Fruit fly (Drosophila melanogaster): ENCODE data around the gene CG9541.
A peak's percentile ranks its signal among the peaks of the same experiment; 100 is the strongest.

Gene CG9541

dm6 chr2L:8997285-8997684, 22.1 kb upstream of the CG9541 start, which contains the start of the genes alien and CG18661 (continued):
- peak; percentile 25 for TF ChIP-seq Bdp1 (GFP tag; optimal IDR thresholded peaks at IDR 0.05)
- peak; percentile 64 for TF ChIP-seq Hr3 (GFP tag; optimal IDR thresholded peaks at IDR 0.05)
- TF ChIP-seq CG1529 (GFP tag; optimal IDR thresholded peaks at IDR 0.05) = no peak
- TF ChIP-seq sob (GFP tag; IDR thresholded peaks at IDR 0.05) = peak; percentile 90
- peak; percentile 80 for TF ChIP-seq CG14667 (GFP tag; IDR thresholded peaks at IDR 0.05)
- TF ChIP-seq prd (optimal IDR thresholded peaks at IDR 0.05) = no peak
- peak; percentile 95 for TF ChIP-seq prd (GFP tag; IDR thresholded peaks at IDR 0.05)
- TF ChIP-seq CG4360 (GFP tag; IDR thresholded peaks at IDR 0.05) = no peak
- peak; percentile 29 for TF ChIP-seq Mes4 (GFP tag; optimal IDR thresholded peaks at IDR 0.05)
- peak; percentile 61 for TF ChIP-seq CG18011 (GFP tag; optimal IDR thresholded peaks at IDR 0.05)
- TF ChIP-seq Lim3 (GFP tag; IDR thresholded peaks at IDR 0.05) = peak; percentile 82
- TF ChIP-seq CG31441 (GFP tag; IDR thresholded peaks at IDR 0.05) = peak; percentile 88
- TF ChIP-seq Dad (GFP tag; optimal IDR thresholded peaks at IDR 0.05) = peak; percentile 59
- TF ChIP-seq CG18599 (GFP tag; optimal IDR thresholded peaks at IDR 0.05) = peak; percentile 67
- TF ChIP-seq CG6765 (GFP tag; optimal IDR thresholded peaks at IDR 0.05) = no peak
- peak; percentile 94 for TF ChIP-seq zfh2 (GFP tag; optimal IDR thresholded peaks at IDR 0.05)
- peak; percentile 91 for TF ChIP-seq CG14050 (GFP tag; IDR thresholded peaks at IDR 0.05)
- TF ChIP-seq CG9215 (GFP tag; IDR thresholded peaks at IDR 0.05) = peak; percentile 90
- peak; percentile 96 for TF ChIP-seq Ada2b (GFP tag; IDR thresholded peaks at IDR 0.05)
- peak; percentile 70 for TF ChIP-seq Sry-β (GFP tag; optimal IDR thresholded peaks at IDR 0.05)
- no peak for TF ChIP-seq abd-A (tag; optimal IDR thresholded peaks at IDR 0.05)
- TF ChIP-seq sr (GFP tag; IDR thresholded peaks at IDR 0.05) = peak; percentile 73; the same call in 1 of the 3 replicates
- peak; percentile 85 for TF ChIP-seq CG9817 (tag; optimal IDR thresholded peaks at IDR 0.05)
- peak; percentile 85 for TF ChIP-seq Hsf (GFP tag; optimal IDR thresholded peaks at IDR 0.05)
- TF ChIP-seq CG6854 (GFP tag; optimal IDR thresholded peaks at IDR 0.05) = no peak
- TF ChIP-seq CG10565 (GFP tag; optimal IDR thresholded peaks at IDR 0.05) = no peak
- peak; percentile 16 for TF ChIP-seq CG9437 (GFP tag; optimal IDR thresholded peaks at IDR 0.05)
- TF ChIP-seq pan (optimal IDR thresholded peaks at IDR 0.05) = no peak
- peak in 1 of 2 experiments; percentile 83 for TF ChIP-seq pan (GFP tag; optimal IDR thresholded peaks at IDR 0.05 in 1 of 2, IDR thresholded peaks at IDR 0.05 in 1 of 2)
- no peak for TF ChIP-seq z (GFP tag; IDR thresholded peaks at IDR 0.05)
- no peak for TF ChIP-seq CG7745 (tag; optimal IDR thresholded peaks at IDR 0.05)
- TF ChIP-seq CG11504 (tag; optimal IDR thresholded peaks at IDR 0.05) = peak; percentile 90
- TF ChIP-seq CG1832 (GFP tag; optimal IDR thresholded peaks at IDR 0.05) = no peak
- peak; percentile 89 for TF ChIP-seq crc (GFP tag; optimal IDR thresholded peaks at IDR 0.05)
- TF ChIP-seq psq (GFP tag; optimal IDR thresholded peaks at IDR 0.05) = peak; percentile 74
- TF ChIP-seq eve (GFP tag; optimal IDR thresholded peaks at IDR 0.05) = no peak
- TF ChIP-seq CG34422 (GFP tag; IDR thresholded peaks at IDR 0.05) = peak; percentile 93; the same call in 2 of the 3 replicates
- peak; percentile 33 for TF ChIP-seq scrt (GFP tag; optimal IDR thresholded peaks at IDR 0.05)
- peak; percentile 78 for TF ChIP-seq her (GFP tag; optimal IDR thresholded peaks at IDR 0.05)
- peak; percentile 89 for TF ChIP-seq CG1603 (tag; optimal IDR thresholded peaks at IDR 0.05)
- no peak for TF ChIP-seq tap (tag; optimal IDR thresholded peaks at IDR 0.05)
- no peak for TF ChIP-seq h (optimal IDR thresholded peaks at IDR 0.05)
- TF ChIP-seq bigmax (GFP tag; optimal IDR thresholded peaks at IDR 0.05) = no peak
- peak; percentile 66 for TF ChIP-seq CG10321 (GFP tag; IDR thresholded peaks at IDR 0.05)
- no peak for TF ChIP-seq kah (GFP tag; optimal IDR thresholded peaks at IDR 0.05)
- TF ChIP-seq CG3163 (GFP tag; optimal IDR thresholded peaks at IDR 0.05) = peak; percentile 55
- no peak for TF ChIP-seq CG10274 (GFP tag; optimal IDR thresholded peaks at IDR 0.05)
- TF ChIP-seq D19A (tag; optimal IDR thresholded peaks at IDR 0.05) = peak; percentile 62
- peak; percentile 85 for TF ChIP-seq CG13624 (GFP tag; optimal IDR thresholded peaks at IDR 0.05)
- TF ChIP-seq D19B (GFP tag; optimal IDR thresholded peaks at IDR 0.05) = peak; percentile 43
- peak; percentile 93 to 96 for TF ChIP-seq dpn (GFP tag; optimal IDR thresholded peaks at IDR 0.05)
- TF ChIP-seq jing (GFP tag; optimal IDR thresholded peaks at IDR 0.05) = peak; percentile 87
- peak; percentile 67; the same call in 2 of the 3 replicates for TF ChIP-seq CG11560 (tag; IDR thresholded peaks at IDR 0.05)

Measured in whole organism, embryonic.